Worm (Caenorhabditis elegans) whole organism, L4/young adult: ENCODE data around the gene T06E6.10.
A peak's percentile ranks its signal among the peaks of the same experiment; 100 is the strongest.

Source experiments
- W03F9.2 ChIP-seq: fragments of 150-350 bp; optimal IDR thresholded peaks from 2 replicates; lab custom pipeline; 2014; ENCODE audit warnings: missing biosample characterization, missing genetic modification characterization
- dao-5 ChIP-seq: sonication (generic microtip); optimal IDR thresholded peaks from 2 replicates; lab custom pipeline; 2016; ENCODE audit warnings: missing genotype, missing genetic modification characterization, moderate library complexity, missing compliant biosample characterization
- him-1 ChIP-seq: sonication (generic microtip); optimal IDR thresholded peaks from 2 replicates; lab custom pipeline; 2016; ENCODE audit warnings: missing genotype, missing genetic modification reagents, missing genetic modification characterization, missing compliant biosample characterization

The T06E6.10 gene

DNA sequence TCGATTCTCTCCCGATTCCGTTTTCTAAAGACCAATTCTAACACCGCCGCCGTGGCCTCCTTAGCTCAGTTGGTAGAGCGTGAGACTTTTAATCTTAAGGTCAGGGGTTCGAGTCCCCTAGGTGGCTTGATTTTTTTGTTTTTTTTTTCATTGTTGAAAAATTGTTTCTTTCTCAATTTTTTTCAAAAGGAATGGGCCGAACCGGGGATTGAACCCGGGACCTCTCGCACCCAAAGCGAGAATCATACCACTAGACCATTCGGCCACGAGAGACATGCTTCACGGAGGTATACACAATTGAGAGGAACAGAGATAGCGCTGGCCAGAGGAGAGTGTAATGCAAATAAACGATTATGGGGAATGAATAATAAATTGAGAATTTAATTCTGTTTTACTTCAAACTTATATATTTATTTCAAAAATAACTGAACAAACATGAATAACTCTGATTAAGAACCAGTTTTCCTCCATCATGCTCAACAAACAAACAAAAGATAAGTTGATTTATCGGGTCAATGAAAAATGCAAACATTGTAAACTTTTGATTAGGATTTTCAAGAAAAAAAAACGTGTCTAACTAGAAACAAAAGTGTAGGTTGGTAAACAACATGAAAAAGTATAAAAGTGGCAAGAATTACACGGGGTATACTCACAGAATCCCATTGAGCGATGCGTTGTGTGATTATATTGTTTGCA, 47.3 kb downstream of the T06E6.10 start, which contains the start of gene pqn-71:
Gene pqn-71 (plus strand): TSS at position 646 of the 696 bp plus-strand sequence.
- TF ChIP-seq W03F9.2 (tag; lab: Kevin White, UChicago) (peak; percentile 71), him-1 (tag; lab: Kevin White, UChicago) (peak; percentile 92), dao-5 (peak; percentile 87)

DNA sequence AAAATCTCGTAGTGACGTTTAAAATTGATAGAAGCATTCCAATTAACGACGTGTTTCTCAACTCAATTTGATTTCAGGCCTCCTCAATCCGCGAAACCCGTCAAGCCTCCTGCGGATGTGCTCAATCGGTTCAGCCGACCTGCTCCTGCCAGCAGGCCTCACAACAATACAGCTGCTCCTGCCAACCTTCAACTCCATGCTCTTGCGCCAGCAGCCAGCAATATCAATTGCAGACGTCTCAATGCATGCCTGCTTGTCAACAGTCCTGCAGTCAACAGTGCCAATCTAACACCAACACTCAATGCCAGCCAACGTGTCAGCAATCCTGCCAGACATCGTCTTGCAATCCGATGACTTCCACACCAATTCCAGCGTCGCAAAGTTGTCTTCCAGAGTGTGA, 48.1 kb downstream of the T06E6.10 start:
- TF ChIP-seq dao-5 (no peak), W03F9.2 (tag; lab: Kevin White, UChicago) (no peak), him-1 (tag; lab: Kevin White, UChicago) (no peak)

DNA sequence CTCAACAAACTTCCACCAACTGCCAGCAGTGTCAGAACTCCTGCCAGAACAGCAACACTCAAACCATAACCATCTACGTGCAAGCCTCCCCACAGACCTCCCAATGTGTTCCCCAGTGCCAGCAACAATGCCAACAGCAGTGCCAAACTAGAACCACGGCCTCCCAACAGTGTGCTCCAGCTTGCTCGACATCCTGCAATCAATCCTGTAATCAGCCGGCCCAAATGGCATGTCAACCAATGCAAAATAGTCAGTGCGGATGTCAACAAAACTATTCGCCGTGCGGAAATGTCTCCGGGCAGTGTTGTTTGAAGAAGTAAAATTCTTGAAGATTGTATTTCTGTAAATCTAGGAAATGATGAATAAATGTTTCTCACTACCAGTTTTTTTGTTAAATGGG, 48.8 kb downstream of the T06E6.10 start:
- TF ChIP-seq him-1 (tag; lab: Kevin White, UChicago) (no peak), dao-5 (no peak), W03F9.2 (tag; lab: Kevin White, UChicago) (no peak)
